Worm (Caenorhabditis elegans) whole organism, young adult: Measurements from ENCODE around the gene col-163.

ENCODE experiments used
- ceh-27 ChIP-seq: fragments of 200-800 bp; sonication (Bioruptor generic); optimal IDR thresholded peaks from 2 replicates; lab custom pipeline; 2018; ENCODE audit warnings: mild to moderate bottlenecking, missing genetic modification characterization, moderate library complexity, missing compliant biosample characterization
- ceh-79 ChIP-seq: sonication (generic microtip); optimal IDR thresholded peaks from 2 replicates; lab custom pipeline; 2017; ENCODE audit warnings: mild to moderate bottlenecking, missing genetic modification characterization, missing compliant biosample characterization
- die-1 ChIP-seq: sonication (generic microtip); optimal IDR thresholded peaks from 2 replicates; lab custom pipeline; 2016; ENCODE audit warnings: missing genotype, mild to moderate bottlenecking, missing genetic modification characterization, missing compliant biosample characterization
- ets-4 ChIP-seq: fragments of 200-800 bp; sonication (Bioruptor generic); optimal IDR thresholded peaks from 2 replicates; lab custom pipeline; 2018; ENCODE audit warnings: mild to moderate bottlenecking, missing genetic modification characterization, missing compliant biosample characterization
- lin-40 ChIP-seq: sonication (generic microtip); optimal IDR thresholded peaks from 2 replicates; lab custom pipeline; 2016; ENCODE audit warnings: missing genetic modification characterization, mild to moderate bottlenecking, missing compliant biosample characterization, missing genotype, missing genetic modification reagents
- madf-3 ChIP-seq: fragments of 200-800 bp; sonication (Bioruptor generic); IDR thresholded peaks from 2 replicates; pipeline ENCODE4 v1.3.6; 2022; ENCODE audit warnings: missing genetic modification reagents, missing genetic modification characterization, missing compliant biosample characterization
- mxl-1 ChIP-seq: sonication (generic microtip); optimal IDR thresholded peaks from 2 replicates; lab custom pipeline; 2016; ENCODE audit warnings: missing genetic modification characterization, missing compliant biosample characterization
- nfya-2 ChIP-seq: fragments of 200-800 bp; sonication (Bioruptor generic); IDR thresholded peaks from 2 replicates; pipeline ENCODE4 v1.3.6; 2022; ENCODE audit warnings: missing genetic modification reagents, missing genetic modification characterization, missing compliant biosample characterization
- nhr-80 ChIP-seq: sonication (generic microtip); optimal IDR thresholded peaks from 2 replicates; lab custom pipeline; 2016; ENCODE audit warnings: missing genetic modification characterization, missing compliant biosample characterization
- pha-4 ChIP-seq: fragments of 150-350 bp; sonication (generic microtip); optimal IDR thresholded peaks from 2 replicates; lab custom pipeline; 2014; ENCODE audit warnings: missing biosample characterization, missing genetic modification reagents, missing genetic modification characterization
- snpc-4 ChIP-seq, 5 experiments: fragments of 150-350 bp in 1 of 5; sonication (generic microtip) in 4 of 5; optimal IDR thresholded peaks; 2 replicates each; lab custom pipeline; 2014 to 2018; ENCODE audit warnings: missing genetic modification characterization in 5 of 5, missing biosample characterization in 3 of 5, antibody characterized with exemption in 2 of 5, mild to moderate bottlenecking in 2 of 5, missing compliant biosample characterization in 2 of 5, missing genotype in 2 of 5, moderate library complexity in 2 of 5, missing genetic modification reagents in 1 of 5
- unc-62 ChIP-seq: fragments of 150-350 bp; optimal IDR thresholded peaks from 2 replicates; lab custom pipeline; 2014; ENCODE audit warnings: missing biosample characterization, missing genetic modification reagents, missing genetic modification characterization

- TF ChIP-seq mxl-1 (tag; lab: Kevin White, UChicago) (no peak), nhr-80 (tag; lab: Kevin White, UChicago) (no peak), ceh-79 (no peak), snpc-4 (GFP tag; optimal IDR thresholded peaks at IDR 0.05; lab: Kevin White, UChicago) (no peak), snpc-4 (tag; optimal IDR thresholded peaks at IDR 0.05; lab: Kevin White, UChicago) (no peak), pha-4 (tag; lab: Kevin White, UChicago) (no peak), ceh-27 (GFP tag; lab: Kevin White, UChicago) (no peak), ets-4 (GFP tag; lab: Kevin White, UChicago) (no peak), lin-40 (tag; lab: Kevin White, UChicago) (no peak), die-1 (tag; lab: Kevin White, UChicago) (no peak), madf-3 (no peak), nfya-2 (no peak), unc-62 (GFP tag; lab: Kevin White, UChicago) (no peak)
Observed at ce11 chrV:20551096-20551495, 48.8 kb upstream of the col-163 start, which contains the start of gene Y38H6C.20.
